Worm (Caenorhabditis elegans): ENCODE measurements around the gene tag-314.
A peak's percentile ranks its signal among the peaks of the same experiment; 100 is the strongest.

tag-314 gene

DNA sequence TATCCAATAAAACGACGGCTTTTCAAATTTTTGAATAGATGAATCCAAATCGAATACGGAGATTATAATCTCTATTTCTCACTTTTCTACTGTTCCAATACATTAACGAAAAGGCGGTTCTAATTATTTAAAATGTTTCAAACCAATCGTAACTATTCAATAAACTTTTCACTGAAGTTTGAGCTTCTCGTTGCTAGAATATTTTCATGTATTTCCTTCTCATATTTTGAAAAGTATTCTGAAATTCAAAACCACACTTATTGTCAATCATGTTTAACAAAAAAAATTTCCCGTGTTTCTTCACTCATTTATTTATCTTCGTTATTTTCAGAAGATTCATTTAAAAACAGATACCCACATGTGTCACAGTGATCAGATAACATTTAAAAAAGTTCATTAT lies 25.7 kb downstream of the tag-314 start, which contains the start of gene F15H10.8:
Gene F15H10.8, minus strand, starts transcription at position 101 of the 400 bp plus-strand sequence.
- TF ChIP-seq jun-1 (tag; optimal IDR thresholded peaks at IDR 0.05) (no peak), ztf-11 (tag; optimal IDR thresholded peaks at IDR 0.05) (no peak), fos-1 (tag; optimal IDR thresholded peaks at IDR 0.05) (no peak), vab-15 (tag; optimal IDR thresholded peaks at IDR 0.05) (no peak), nhr-90 (tag; optimal IDR thresholded peaks at IDR 0.05; ENCODE audit: poor library complexity) (no peak), ceh-90 (tag; optimal IDR thresholded peaks at IDR 0.05) (no peak), pqm-1 (tag; optimal IDR thresholded peaks at IDR 0.05) (no peak), snu-23 (GFP tag; optimal IDR thresholded peaks at IDR 0.05) (no peak), tlp-1 (tag; optimal IDR thresholded peaks at IDR 0.05) (no peak), hpl-2 (GFP tag; optimal IDR thresholded peaks at IDR 0.05) (no peak), ceh-82 (tag; optimal IDR thresholded peaks at IDR 0.05) (no peak), nhr-76 (tag; optimal IDR thresholded peaks at IDR 0.05) (no peak)

DNA sequence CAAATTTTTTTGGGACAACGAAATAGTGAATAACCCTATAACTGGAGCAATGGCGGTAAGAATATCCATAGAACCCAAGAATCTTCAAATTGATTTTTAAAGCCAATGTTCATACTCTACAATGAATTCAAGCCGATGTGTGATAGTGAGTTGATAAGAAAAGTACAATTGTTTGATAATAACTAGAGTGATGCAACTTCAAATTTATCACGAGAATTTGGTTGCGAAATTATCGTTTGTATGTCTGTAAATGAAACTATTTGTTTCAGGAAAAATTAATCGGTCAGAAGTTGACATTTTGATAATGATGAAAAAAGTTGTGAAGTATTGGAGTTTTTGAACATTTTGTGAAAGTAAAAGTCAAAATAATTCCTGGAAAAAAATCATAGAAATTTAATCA lies 29.2 kb downstream of the tag-314 start:
- TF ChIP-seq nhr-71 (tag; optimal IDR thresholded peaks at IDR 0.05) (peak; percentile 16), lin-35 (GFP tag; optimal IDR thresholded peaks at IDR 0.05) (peak in 1 of 2 experiments; percentile 49), ces-1 (GFP tag; optimal IDR thresholded peaks at IDR 0.05) (no peak), sup-37 (GFP tag; optimal IDR thresholded peaks at IDR 0.05) (no peak), nhr-90 (tag; optimal IDR thresholded peaks at IDR 0.05; ENCODE audit: poor library complexity) (peak; percentile 1), elt-2 (tag; optimal IDR thresholded peaks at IDR 0.05) (peak; percentile 93), pqm-1 (tag; optimal IDR thresholded peaks at IDR 0.05) (peak; percentile 72), nhr-20 (tag; optimal IDR thresholded peaks at IDR 0.05) (peak; percentile 73), nhr-47 (tag; optimal IDR thresholded peaks at IDR 0.05) (no peak)

DNA sequence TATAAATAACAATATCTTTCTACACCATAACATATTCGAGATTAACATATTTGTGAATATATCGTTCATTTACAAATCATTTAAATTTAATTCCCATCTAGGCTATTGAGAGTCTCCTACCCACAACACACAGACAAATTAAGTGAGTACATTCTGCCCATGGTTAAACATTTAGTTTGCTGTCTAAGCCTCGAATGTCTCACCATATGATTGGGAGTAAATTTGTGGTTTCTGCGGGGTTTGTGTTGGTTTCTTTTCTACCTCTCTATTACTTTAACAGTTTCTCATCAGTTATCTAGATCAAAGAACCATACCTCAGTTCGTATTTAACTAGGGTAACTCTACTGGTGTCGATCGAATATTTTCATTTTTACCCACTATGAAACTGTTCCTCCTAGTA lies 30.1 kb downstream of the tag-314 start, which contains the start of gene ugt-2:
Gene ugt-2, plus strand, starts transcription at position 371 of the 400 bp plus-strand sequence.
- TF ChIP-seq lir-3 (tag; optimal IDR thresholded peaks at IDR 0.05; ENCODE audit: poor library complexity) (peak; percentile 8), elt-3 (tag; optimal IDR thresholded peaks at IDR 0.05) (peak in 1 of 6 experiments; percentile 0), lin-15B (tag; optimal IDR thresholded peaks at IDR 0.05) (no peak), nhr-237 (tag; optimal IDR thresholded peaks at IDR 0.05) (no peak), nhr-20 (tag; optimal IDR thresholded peaks at IDR 0.05) (peak; percentile 33), tbx-2 (tag; optimal IDR thresholded peaks at IDR 0.05) (no peak), lin-35 (GFP tag; optimal IDR thresholded peaks at IDR 0.05) (peak in 1 of 2 experiments; percentile 37), elt-2 (tag; optimal IDR thresholded peaks at IDR 0.05) (peak; percentile 46), zip-4 (GFP tag; optimal IDR thresholded peaks at IDR 0.05) (no peak), ceh-82 (tag; optimal IDR thresholded peaks at IDR 0.05) (no peak), lin-14 (GFP tag; optimal IDR thresholded peaks at IDR 0.05) (peak; percentile 22), nhr-85 (tag) (peak; percentile 54)

DNA sequence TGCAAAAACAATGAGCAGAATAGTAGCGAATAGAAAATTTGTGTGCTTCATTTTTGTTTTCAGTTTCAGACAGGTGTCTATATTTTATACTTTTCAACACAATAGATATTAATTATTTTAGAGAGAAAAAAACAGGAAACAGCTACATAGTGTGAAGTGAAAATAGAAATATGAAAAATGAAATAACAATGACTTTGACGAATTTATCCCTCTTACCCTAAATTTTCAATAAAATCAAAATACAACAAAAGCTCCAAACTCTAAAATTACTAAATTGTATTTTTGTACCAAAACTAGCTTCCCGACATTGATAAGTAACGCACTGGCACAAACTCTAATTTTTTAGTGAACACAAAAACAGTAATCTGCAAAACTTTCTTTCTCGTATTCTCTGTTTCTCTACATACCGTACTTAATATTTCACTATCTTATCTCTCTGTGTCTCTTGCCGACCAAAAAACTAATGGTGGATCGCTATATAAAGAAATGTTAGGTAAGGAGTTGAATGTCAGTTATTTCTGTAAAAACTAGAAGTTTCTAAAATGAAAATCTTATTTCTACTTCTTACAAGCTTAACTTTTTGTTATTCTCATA lies 33.2 kb downstream of the tag-314 start, which contains the start of the genes col-151 and ugt-1:
Gene col-151, minus strand, starts transcription at position 51 of the 594 bp plus-strand sequence.
Gene ugt-1, plus strand, starts transcription at position 491 of the 594 bp plus-strand sequence.
- no peak for TF ChIP-seq xbp-1 (tag; optimal IDR thresholded peaks at IDR 0.05)
- no peak for TF ChIP-seq lin-13 (GFP tag; optimal IDR thresholded peaks at IDR 0.05)
- TF ChIP-seq nhr-77 (tag; optimal IDR thresholded peaks at IDR 0.05) = no peak

DNA sequence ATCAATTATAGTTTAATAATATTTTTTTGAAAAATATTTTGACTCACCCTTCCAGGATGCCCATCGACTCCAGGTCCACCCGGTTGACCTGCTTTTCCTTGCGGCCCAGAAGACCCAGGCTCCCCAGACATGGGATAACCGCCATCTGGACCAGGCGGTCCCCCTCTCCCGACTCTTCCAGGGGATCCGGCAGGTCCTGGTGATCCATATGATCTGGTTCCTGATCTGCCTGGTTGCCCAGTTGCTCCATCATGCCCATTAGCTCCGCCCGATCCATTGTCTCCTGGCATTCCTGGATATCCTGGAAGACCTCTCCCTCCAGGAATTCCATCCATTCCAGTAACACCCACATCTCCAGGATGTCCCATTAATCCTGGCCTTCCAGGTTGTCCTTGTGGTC lies 34.8 kb downstream of the tag-314 start:
- TF ChIP-seq ceh-63 (GFP tag; optimal IDR thresholded peaks at IDR 0.05) = peak; percentile 36
- TF ChIP-seq F16B12.6 (tag; optimal IDR thresholded peaks at IDR 0.05) = no peak
- TF ChIP-seq ceh-88 (GFP tag; IDR thresholded peaks at IDR 0.05) = no peak

Measured in whole organism, L1 larva.